Worm (Caenorhabditis elegans): ENCODE results near the gene pezo-1.

- no peak for TF ChIP-seq tbx-11 (GFP tag; IDR thresholded peaks at IDR 0.05)
- TF ChIP-seq ama-1 (optimal IDR thresholded peaks at IDR 0.05): no peak
- TF ChIP-seq B0310.2 (tag; optimal IDR thresholded peaks at IDR 0.05): no peak
- no peak for TF ChIP-seq sea-1 (GFP tag; conservative IDR thresholded peaks at IDR 0.05)
- no peak for TF ChIP-seq tra-4 (tag; optimal IDR thresholded peaks at IDR 0.05)
Observed at ce11 chrIV:9333007-9333406, 33.3 kb downstream of the pezo-1 start.
